Fruit fly (Drosophila melanogaster) whole organism, embryonic: ENCODE data around the gene CG10660.

Experiments used
- Awh ChIP-seq: fragments of 200-800 bp; sonication (Bioruptor generic); IDR thresholded peaks from 2 replicates; pipeline ENCODE4, ENCODE4 v1.3.6; 2022; ENCODE audit warnings: missing biosample characterization, missing genetic modification characterization
- CG10543 ChIP-seq: fragments of 200-800 bp; sonication (Bioruptor generic); optimal IDR thresholded peaks from 3 replicates; lab custom pipeline; 2017; ENCODE audit warnings: missing biosample characterization, mild to moderate bottlenecking, missing genetic modification characterization, moderate library complexity
- CG12104 ChIP-seq: fragments of 200-800 bp; sonication (Bioruptor generic); optimal IDR thresholded peaks from 3 replicates; lab custom pipeline; 2016; ENCODE audit warnings: missing biosample characterization, missing genetic modification characterization
- CG12299 ChIP-seq: fragments of 200-800 bp; sonication (Bioruptor generic); optimal IDR thresholded peaks from 2 replicates; lab custom pipeline; 2018; ENCODE audit warnings: missing biosample characterization, mild to moderate bottlenecking, missing genetic modification characterization
- CG14050 ChIP-seq: fragments of 200-800 bp; sonication (Bioruptor generic); IDR thresholded peaks from 3 replicates; pipeline ENCODE4 v1.3.6; 2022; ENCODE audit warnings: missing biosample characterization, missing genetic modification characterization
- CG14710 ChIP-seq: fragments of 200-800 bp; sonication (Bioruptor generic); optimal IDR thresholded peaks from 3 replicates; lab custom pipeline; 2019; ENCODE audit warnings: missing biosample characterization, mild to moderate bottlenecking, missing genetic modification characterization, moderate library complexity
- CG15696 ChIP-seq: fragments of 200-800 bp; sonication (Bioruptor generic); optimal IDR thresholded peaks from 2 replicates; lab custom pipeline; 2019; ENCODE audit warnings: missing biosample characterization, mild to moderate bottlenecking, missing genetic modification characterization, moderate library complexity
- CG17186 ChIP-seq: fragments of 200-800 bp; sonication (Bioruptor generic); optimal IDR thresholded peaks from 3 replicates; lab custom pipeline; 2017; ENCODE audit warnings: missing biosample characterization, missing genetic modification reagents, missing genetic modification characterization
- CG17361 ChIP-seq: fragments of 200-800 bp; sonication (Bioruptor generic); IDR thresholded peaks from 3 replicates; pipeline ENCODE4 v1.3.6; 2022; ENCODE audit warnings: missing biosample characterization, missing genetic modification characterization
- CG17802 ChIP-seq: fragments of 200-800 bp; sonication (Bioruptor generic); optimal IDR thresholded peaks from 2 replicates; lab custom pipeline; 2018; ENCODE audit warnings: missing biosample characterization, mild to moderate bottlenecking, missing genetic modification characterization, moderate library complexity
- CG33557 ChIP-seq: fragments of 200-800 bp; sonication (Bioruptor generic); optimal IDR thresholded peaks from 2 replicates; lab custom pipeline; 2019; ENCODE audit warnings: missing biosample characterization, mild to moderate bottlenecking, missing genetic modification characterization, moderate library complexity
- CG3407 ChIP-seq: fragments of 200-800 bp; sonication (Bioruptor generic); optimal IDR thresholded peaks from 2 replicates; lab custom pipeline; 2018; ENCODE audit warnings: missing biosample characterization, mild to moderate bottlenecking, missing genetic modification characterization
- CG7839 ChIP-seq: fragments of 200-800 bp; sonication (Bioruptor generic); optimal IDR thresholded peaks from 3 replicates; lab custom pipeline; 2018; ENCODE audit warnings: missing biosample characterization, mild to moderate bottlenecking, missing genetic modification characterization, moderate library complexity
- CG8765 ChIP-seq: fragments of 200-800 bp; sonication (Bioruptor generic); IDR thresholded peaks from 2 replicates; pipeline ENCODE4 v1.3.6; 2022; ENCODE audit warnings: missing biosample characterization, missing genetic modification characterization
- CG8924 ChIP-seq: fragments of 200-800 bp; optimal IDR thresholded peaks from 3 replicates; lab custom pipeline; 2019; ENCODE audit warnings: missing biosample characterization, mild to moderate bottlenecking, missing genetic modification characterization, moderate library complexity
- E2f2 ChIP-seq: fragments of 200-800 bp; sonication (Bioruptor generic); IDR thresholded peaks from 2 replicates; pipeline ENCODE4 v1.3.6; 2022; ENCODE audit warnings: missing biosample characterization, missing genetic modification characterization
- HLH3B ChIP-seq: fragments of 200-800 bp; sonication (Bioruptor generic); IDR thresholded peaks from 2 replicates; pipeline ENCODE4 v1.3.6; 2022; ENCODE audit warnings: missing biosample characterization, missing genetic modification characterization
- Hr3 ChIP-seq: fragments of 200-800 bp; sonication (Bioruptor generic); optimal IDR thresholded peaks from 3 replicates; lab custom pipeline; 2016; ENCODE audit warnings: missing biosample characterization, missing genetic modification characterization
- Lpt ChIP-seq: fragments of >200 bp; optimal IDR thresholded peaks from 2 replicates; lab custom pipeline; 2018; ENCODE audit warnings: missing biosample characterization, missing genetic modification characterization
- Nf-YB ChIP-seq: fragments of 200-800 bp; sonication (Bioruptor generic); optimal IDR thresholded peaks from 3 replicates; lab custom pipeline; 2019; ENCODE audit warnings: missing biosample characterization, mild to moderate bottlenecking, missing genetic modification characterization, moderate library complexity
- Nf-YC ChIP-seq: fragments of 200-800 bp; optimal IDR thresholded peaks from 3 replicates; lab custom pipeline; 2019; ENCODE audit warnings: missing biosample characterization, mild to moderate bottlenecking, missing genetic modification characterization, moderate library complexity
- Sin3A ChIP-seq: fragments of >200 bp; optimal IDR thresholded peaks from 2 replicates; lab custom pipeline; 2018
- Xrp1 ChIP-seq: fragments of 200-800 bp; sonication (Bioruptor generic); IDR thresholded peaks from 2 replicates; pipeline ENCODE4 v1.3.6; 2022; ENCODE audit warnings: missing biosample characterization, missing genetic modification characterization
- cad ChIP-seq: fragments of >200 bp; optimal IDR thresholded peaks from 2 replicates; lab custom pipeline; 2017; ENCODE audit warnings: missing biosample characterization, missing genetic modification characterization
- chif ChIP-seq, 2 experiments: fragments of 200-800 bp; sonication (Bioruptor generic); optimal IDR thresholded peaks; 3 replicates each; lab custom pipeline; 2016; ENCODE audit warnings: missing biosample characterization in 2 of 2, missing genetic modification characterization in 2 of 2
- chinmo ChIP-seq: fragments of 200-800 bp; sonication (Bioruptor generic); IDR thresholded peaks from 4 replicates; pipeline ENCODE4 v1.3.6; 2022; ENCODE audit warnings: missing biosample characterization, missing genetic modification characterization; ENCODE audit not compliant: partially characterized antibody
- danr ChIP-seq: fragments of 200-800 bp; sonication (Bioruptor generic); IDR thresholded peaks from 2 replicates; pipeline ENCODE4 v1.3.6; 2022; ENCODE audit warnings: missing biosample characterization, missing genetic modification characterization
- dmrt11E ChIP-seq: fragments of 200-800 bp; sonication (Bioruptor generic); optimal IDR thresholded peaks from 3 replicates; lab custom pipeline; 2018; ENCODE audit warnings: missing biosample characterization, mild to moderate bottlenecking, missing genetic modification characterization, moderate library complexity
- fd102C ChIP-seq: fragments of 200-800 bp; sonication (Bioruptor generic); optimal IDR thresholded peaks from 2 replicates; lab custom pipeline; 2018; ENCODE audit warnings: missing biosample characterization, mild to moderate bottlenecking, missing genetic modification characterization, moderate library complexity
- gsb-n ChIP-seq: fragments of 200-800 bp; sonication (Bioruptor generic); optimal IDR thresholded peaks from 3 replicates; lab custom pipeline; 2018; ENCODE audit warnings: missing biosample characterization, mild to moderate bottlenecking, missing genetic modification characterization
- insv ChIP-seq, 2 experiments: fragments of 200-800 bp; sonication (Bioruptor generic); optimal IDR thresholded peaks; 3 replicates each; lab custom pipeline; 2016 to 2018; ENCODE audit warnings: missing biosample characterization in 2 of 2, missing genetic modification characterization in 2 of 2
- lola ChIP-seq, 3 experiments: fragments of >200 bp in 2 of 3; fragments of 200-800 bp in 1 of 3; sonication (Bioruptor generic) in 1 of 3; optimal IDR thresholded peaks; 2 replicates each; lab custom pipeline; 2017 to 2019; ENCODE audit warnings: missing biosample characterization in 3 of 3, missing genetic modification characterization in 3 of 3, mild to moderate bottlenecking in 1 of 3, moderate library complexity in 1 of 3
- phol ChIP-seq: fragments of 200-800 bp; sonication (Bioruptor generic); optimal IDR thresholded peaks from 3 replicates; lab custom pipeline; 2018; ENCODE audit warnings: missing biosample characterization, mild to moderate bottlenecking, missing genetic modification characterization, moderate library complexity
- pita ChIP-seq: fragments of 200-800 bp; sonication (Bioruptor generic); optimal IDR thresholded peaks from 2 replicates; lab custom pipeline; 2017; ENCODE audit warnings: missing biosample characterization, mild to moderate bottlenecking, missing genetic modification characterization
- prd ChIP-seq, 3 experiments: fragments of >200 bp in 2 of 3; fragments of 200-800 bp in 1 of 3; sonication (Bioruptor generic) in 1 of 3; optimal IDR thresholded peaks in 2 of 3; IDR thresholded peaks in 1 of 3; 2 replicates in 2 of 3; 3 replicates in 1 of 3; pipeline versions ENCODE4 v1.3.6 to Lab custom; 2017 to 2022; ENCODE audit warnings: missing biosample characterization in 1 of 3, missing genetic modification characterization in 1 of 3
- sens ChIP-seq: fragments of 200-800 bp; sonication (Bioruptor generic); peaks from one replicate; lab custom pipeline; 2016; ENCODE audit warnings: missing biosample characterization, missing genetic modification characterization
- zen ChIP-seq: fragments of 200-800 bp; sonication (Bioruptor generic); optimal IDR thresholded peaks from 3 replicates; lab custom pipeline; 2018; ENCODE audit warnings: missing biosample characterization, mild to moderate bottlenecking, missing genetic modification characterization, moderate library complexity

The CG10660 gene

DNA sequence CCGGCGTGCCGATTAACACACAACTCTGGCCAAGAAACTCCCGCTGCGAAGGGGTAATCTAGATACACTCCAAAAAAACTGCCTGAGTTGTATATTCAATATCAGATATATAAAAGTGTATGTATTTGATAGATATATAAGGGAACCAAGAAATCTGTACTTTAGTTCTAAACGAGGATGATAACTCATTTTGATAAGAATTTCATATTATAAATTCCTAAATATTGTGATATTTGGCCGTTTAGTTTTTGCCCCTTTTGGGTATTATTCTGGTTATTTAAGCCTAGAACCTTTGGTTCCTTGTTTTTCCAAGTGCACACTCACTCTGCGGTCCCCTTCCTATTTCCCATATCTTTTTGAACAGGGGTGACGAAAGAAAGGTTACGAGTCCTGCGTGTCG lies 36.9 kb downstream of the CG10660 start (continued):
- TF ChIP-seq prd (optimal IDR thresholded peaks at IDR 0.05; lab: Kevin White, UChicago) (no peak), prd (GFP tag; IDR thresholded peaks at IDR 0.05; lab: Robert Waterston, UW) (peak; percentile 37; the same call in 2 of the 3 replicates), CG8765 (GFP tag; lab: Robert Waterston, UW) (no peak), CG14710 (tag; lab: Kevin White, UChicago) (peak; percentile 16), Awh (no peak), fd102C (GFP tag; lab: Kevin White, UChicago) (peak; percentile 8), phol (tag; lab: Kevin White, UChicago) (peak; percentile 9), danr (GFP tag; lab: Robert Waterston, UW) (no peak), gsb-n (tag; lab: Kevin White, UChicago) (no peak), chinmo (GFP tag; lab: Robert Waterston, UW) (no peak), lola (GFP tag; optimal IDR thresholded peaks at IDR 0.05; lab: Kevin White, UChicago) (peak in 1 of 3 experiments; percentile 51), Xrp1 (GFP tag; lab: Robert Waterston, UW) (peak; percentile 16; the same call in 1 of the 2 replicates), pita (GFP tag; lab: Kevin White, UChicago) (no peak), CG33557 (peak; percentile 11), zen (peak; percentile 9), CG15696 (tag; lab: Kevin White, UChicago) (peak; percentile 73)

DNA sequence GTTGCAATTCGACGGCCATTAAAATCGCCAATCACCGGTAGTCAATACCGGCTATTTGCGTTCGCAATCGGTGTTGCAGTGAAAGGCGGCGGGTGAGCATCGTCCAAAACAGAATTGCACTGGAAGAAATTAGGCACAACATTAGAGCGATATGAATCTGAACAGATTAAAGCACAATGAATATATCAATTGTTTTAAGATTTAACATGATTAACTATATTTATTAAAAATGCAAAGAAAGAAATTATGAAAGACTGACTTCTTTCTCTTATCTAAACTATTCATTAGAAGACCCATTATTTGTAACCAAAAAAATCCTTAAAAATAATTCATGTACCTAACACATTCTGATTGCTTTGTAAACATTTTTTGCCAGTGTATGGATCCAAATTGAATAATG lies 43.0 kb downstream of the CG10660 start:
- TF ChIP-seq Hr3 (GFP tag; lab: Kevin White, UChicago) (no peak), Sin3A (lab: Kevin White, UChicago) (no peak), insv (GFP tag; optimal IDR thresholded peaks at IDR 0.05; lab: Kevin White, UChicago) (no peak), CG10543 (GFP tag; lab: Kevin White, UChicago) (no peak), CG17186 (GFP tag; lab: Kevin White, UChicago) (no peak), Awh (no peak), cad (GFP tag; lab: Kevin White, UChicago) (no peak), CG3407 (GFP tag; lab: Kevin White, UChicago) (no peak), dmrt11E (peak; percentile 21), chif (GFP tag; optimal IDR thresholded peaks at IDR 0.05; lab: Kevin White, UChicago) (no peak), CG14050 (GFP tag; lab: Robert Waterston, UW) (no peak), E2f2 (no peak), sens (peak; percentile 33)

DNA sequence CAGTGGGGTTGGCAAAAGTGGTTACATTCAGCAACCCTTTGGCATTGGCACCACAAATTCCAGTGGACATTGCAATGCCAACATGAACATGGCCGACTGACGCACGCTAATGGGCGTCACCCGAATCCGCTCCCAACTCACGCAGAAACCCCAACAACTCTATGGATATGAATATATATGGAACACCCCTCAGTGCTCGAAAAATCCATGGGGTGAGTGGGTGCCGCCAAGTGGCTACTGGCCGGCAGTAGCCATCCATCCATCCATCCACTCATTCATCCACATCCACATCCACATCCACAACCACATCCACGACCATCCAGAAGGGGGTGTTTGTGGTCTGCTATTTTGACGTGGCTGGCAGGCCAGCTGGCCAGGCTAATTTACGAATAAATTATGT lies 43.4 kb downstream of the CG10660 start:
- TF ChIP-seq CG8924 (tag; lab: Kevin White, UChicago) (no peak), CG17802 (tag; lab: Kevin White, UChicago) (no peak), CG17361 (GFP tag; lab: Robert Waterston, UW) (no peak), Nf-YB (peak; percentile 82), CG12299 (no peak), CG7839 (tag; lab: Kevin White, UChicago) (no peak), HLH3B (GFP tag; lab: Robert Waterston, UW) (no peak), Nf-YC (peak; percentile 70), CG12104 (GFP tag; lab: Kevin White, UChicago) (no peak), Lpt (GFP tag; lab: Kevin White, UChicago) (no peak)
